Worm (Caenorhabditis elegans) whole organism, mixed stage, embryonic: Measurements from ENCODE around the gene phf-15.

Source experiments
- M03D4.4 ChIP-seq: sonication (generic microtip); optimal IDR thresholded peaks from 2 replicates; lab custom pipeline; 2017; ENCODE audit warnings: mild to moderate bottlenecking, missing genetic modification characterization, missing compliant biosample characterization
- bed-3 ChIP-seq: fragments of 200-800 bp; sonication (Bioruptor generic); optimal IDR thresholded peaks from 3 replicates; lab custom pipeline; 2018; ENCODE audit warnings: mild to moderate bottlenecking, missing genetic modification characterization, moderate library complexity, missing compliant biosample characterization
- blmp-1 ChIP-seq: fragments of 150-350 bp; optimal IDR thresholded peaks from 2 replicates; lab custom pipeline; 2014; ENCODE audit warnings: missing biosample characterization, missing genetic modification characterization
- ceh-39 ChIP-seq: fragments of 150-350 bp; optimal IDR thresholded peaks from 2 replicates; lab custom pipeline; 2014; ENCODE audit warnings: missing biosample characterization, missing genetic modification characterization
- ceh-43 ChIP-seq: fragments of 200-800 bp; sonication (Bioruptor generic); optimal IDR thresholded peaks from 2 replicates; lab custom pipeline; 2018; ENCODE audit warnings: mild to moderate bottlenecking, missing genetic modification characterization, moderate library complexity, missing compliant biosample characterization
- ceh-83 ChIP-seq: fragments of 200-800 bp; sonication (Bioruptor generic); optimal IDR thresholded peaks from 2 replicates; lab custom pipeline; 2018; ENCODE audit warnings: mild to moderate bottlenecking, missing genetic modification characterization, missing compliant biosample characterization
- ces-1 ChIP-seq: fragments of 150-350 bp; optimal IDR thresholded peaks from 2 replicates; lab custom pipeline; 2014; ENCODE audit warnings: missing biosample characterization, missing genetic modification reagents, missing genetic modification characterization
- cnd-1 ChIP-seq: fragments of 200-800 bp; sonication (Bioruptor generic); optimal IDR thresholded peaks from 2 replicates; lab custom pipeline; 2018; ENCODE audit warnings: mild to moderate bottlenecking, missing genetic modification characterization, missing compliant biosample characterization
- drap-1 ChIP-seq: fragments of 200-800 bp; sonication (Bioruptor generic); optimal IDR thresholded peaks from 3 replicates; lab custom pipeline; 2018; ENCODE audit warnings: mild to moderate bottlenecking, missing genetic modification characterization, missing compliant biosample characterization
- elt-1 ChIP-seq: sonication (generic microtip); optimal IDR thresholded peaks from 2 replicates; lab custom pipeline; 2017; ENCODE audit warnings: missing genetic modification characterization, mild to moderate bottlenecking, missing compliant biosample characterization, antibody characterized with exemption, moderate library complexity, borderline replicate concordance; ENCODE audit not compliant: insufficient read depth
- elt-3 ChIP-seq: fragments of 150-350 bp; optimal IDR thresholded peaks from 2 replicates; lab custom pipeline; 2014; ENCODE audit warnings: missing biosample characterization, missing genetic modification characterization
- flh-1 ChIP-seq: fragments of 200-800 bp; sonication (Bioruptor generic); optimal IDR thresholded peaks from 2 replicates; lab custom pipeline; 2018; ENCODE audit warnings: mild to moderate bottlenecking, missing genetic modification characterization, moderate library complexity, missing compliant biosample characterization
- ham-2 ChIP-seq: fragments of 200-800 bp; sonication (Bioruptor generic); optimal IDR thresholded peaks from 2 replicates; lab custom pipeline; 2018; ENCODE audit warnings: mild to moderate bottlenecking, missing genetic modification characterization, missing compliant biosample characterization
- hlh-1 ChIP-seq: fragments of 150-350 bp; optimal IDR thresholded peaks from 2 replicates; lab custom pipeline; 2014; ENCODE audit warnings: missing biosample characterization, missing genetic modification reagents, missing genetic modification characterization
- lin-32 ChIP-seq: fragments of 200-800 bp; sonication (Bioruptor generic); optimal IDR thresholded peaks from 2 replicates; lab custom pipeline; 2018; ENCODE audit warnings: mild to moderate bottlenecking, missing genetic modification characterization, missing compliant biosample characterization
- lsy-2 ChIP-seq: fragments of 150-350 bp; optimal IDR thresholded peaks from 2 replicates; lab custom pipeline; 2014; ENCODE audit warnings: missing biosample characterization, missing genetic modification characterization
- mab-5 ChIP-seq: fragments of 150-350 bp; optimal IDR thresholded peaks from 2 replicates; lab custom pipeline; 2014; ENCODE audit warnings: missing biosample characterization, missing genetic modification characterization
- mep-1 ChIP-seq: fragments of 150-350 bp; optimal IDR thresholded peaks from 2 replicates; lab custom pipeline; 2017; ENCODE audit warnings: missing biosample characterization, missing genetic modification reagents, missing genetic modification characterization, inconsistent platforms
- mls-2 ChIP-seq: sonication (generic microtip); optimal IDR thresholded peaks from 2 replicates; lab custom pipeline; 2016; ENCODE audit warnings: mild to moderate bottlenecking, missing genetic modification characterization, moderate library complexity, missing compliant biosample characterization
- nhr-12 ChIP-seq: fragments of 150-350 bp; optimal IDR thresholded peaks from 2 replicates; lab custom pipeline; 2014; ENCODE audit warnings: missing biosample characterization, missing genetic modification characterization
- nhr-2 ChIP-seq: fragments of 150-350 bp; optimal IDR thresholded peaks from 2 replicates; lab custom pipeline; 2014; ENCODE audit warnings: missing biosample characterization, missing genetic modification characterization
- nhr-237 ChIP-seq: fragments of 150-350 bp; optimal IDR thresholded peaks from 2 replicates; lab custom pipeline; 2014; ENCODE audit warnings: missing biosample characterization, missing genetic modification characterization
- nhr-76 ChIP-seq: sonication (generic microtip); optimal IDR thresholded peaks from 2 replicates; lab custom pipeline; 2017; ENCODE audit warnings: missing biosample characterization, missing genetic modification characterization
- pha-4 ChIP-seq: fragments of 150-350 bp; optimal IDR thresholded peaks from 2 replicates; lab custom pipeline; 2018; ENCODE audit warnings: missing biosample characterization, missing genetic modification reagents, missing genetic modification characterization
- sem-2 ChIP-seq: fragments of 200-800 bp; sonication (Bioruptor generic); optimal IDR thresholded peaks from 2 replicates; lab custom pipeline; 2018; ENCODE audit warnings: mild to moderate bottlenecking, missing genetic modification characterization, missing compliant biosample characterization
- snpc-4 ChIP-seq: fragments of 150-350 bp; optimal IDR thresholded peaks from 2 replicates; lab custom pipeline; 2014; ENCODE audit warnings: missing biosample characterization, missing genetic modification characterization
- sptf-1 ChIP-seq: sonication (generic microtip); optimal IDR thresholded peaks from 2 replicates; lab custom pipeline; 2017; ENCODE audit warnings: mild to moderate bottlenecking, missing genetic modification characterization, moderate library complexity, missing compliant biosample characterization
- tbx-8 ChIP-seq: fragments of 200-800 bp; sonication (Bioruptor generic); optimal IDR thresholded peaks from 2 replicates; lab custom pipeline; 2018; ENCODE audit warnings: mild to moderate bottlenecking, missing genetic modification characterization, moderate library complexity, missing compliant biosample characterization
- unc-120 ChIP-seq: sonication (generic microtip); optimal IDR thresholded peaks from 2 replicates; lab custom pipeline; 2017; ENCODE audit warnings: missing genetic modification characterization, missing compliant biosample characterization; ENCODE audit not compliant: poor library complexity, severe bottlenecking
- unc-39 ChIP-seq: fragments of 150-350 bp; optimal IDR thresholded peaks from 2 replicates; lab custom pipeline; 2014; ENCODE audit warnings: missing biosample characterization, missing genetic modification characterization
- unc-62 ChIP-seq: fragments of 150-350 bp; optimal IDR thresholded peaks from 2 replicates; lab custom pipeline; 2014; ENCODE audit warnings: missing biosample characterization, missing genetic modification reagents, missing genetic modification characterization
- zip-8 ChIP-seq: fragments of 150-350 bp; optimal IDR thresholded peaks from 2 replicates; lab custom pipeline; 2014; ENCODE audit warnings: missing biosample characterization, missing genetic modification characterization
- ztf-11 ChIP-seq: fragments of 150-350 bp; optimal IDR thresholded peaks from 2 replicates; lab custom pipeline; 2014; ENCODE audit warnings: missing biosample characterization, missing genetic modification characterization

phf-15 gene

ce11 chrIII:3297151-3297550 lies 25.5 kb upstream of the phf-15 start, which contains the start of gene Y53G8AR.5:
TSS of gene Y53G8AR.5 (plus strand) at chrIII:3297451.
- TF ChIP-seq M03D4.4 (tag; lab: Kevin White, UChicago) (no peak), sem-2 (GFP tag; lab: Kevin White, UChicago) (no peak), pha-4 (tag; lab: Kevin White, UChicago) (no peak), tbx-8 (GFP tag; lab: Kevin White, UChicago) (no peak), mep-1 (tag; lab: Kevin White, UChicago) (no peak), ceh-39 (tag; lab: Kevin White, UChicago) (no peak), ceh-83 (GFP tag; lab: Kevin White, UChicago) (no peak), zip-8 (tag; lab: Kevin White, UChicago) (no peak), elt-1 (no peak), mab-5 (no peak), bed-3 (GFP tag; lab: Kevin White, UChicago) (no peak), lsy-2 (tag; lab: Kevin White, UChicago) (no peak), unc-62 (GFP tag; lab: Kevin White, UChicago) (no peak), sptf-1 (tag; lab: Kevin White, UChicago) (no peak)

ce11 chrIII:3304554-3304953 lies 18.1 kb upstream of the phf-15 start:
- peak; percentile 45 for TF ChIP-seq unc-62 (GFP tag; lab: Kevin White, UChicago)
- TF ChIP-seq tbx-8 (GFP tag; lab: Kevin White, UChicago), result peak; percentile 22
- peak; percentile 56 for TF ChIP-seq unc-120
- TF ChIP-seq M03D4.4 (tag; lab: Kevin White, UChicago), result no peak
- no peak for TF ChIP-seq snpc-4 (tag; lab: Kevin White, UChicago)

ce11 chrIII:3306322-3306721 lies 16.3 kb upstream of the phf-15 start:
- no peak for TF ChIP-seq sptf-1 (tag; lab: Kevin White, UChicago)
- no peak for TF ChIP-seq ztf-11 (tag; lab: Kevin White, UChicago)
- TF ChIP-seq tbx-8 (GFP tag; lab: Kevin White, UChicago), result no peak
- no peak for TF ChIP-seq snpc-4 (tag; lab: Kevin White, UChicago)
- TF ChIP-seq drap-1 (GFP tag; lab: Kevin White, UChicago), result no peak
- no peak for TF ChIP-seq unc-39 (tag; lab: Kevin White, UChicago)

ce11 chrIII:3307379-3307778 lies 15.3 kb upstream of the phf-15 start:
- TF ChIP-seq lsy-2 (tag; lab: Kevin White, UChicago) (no peak), pha-4 (tag; lab: Kevin White, UChicago) (peak; percentile 76)
- TF ChIP-seq, all 35 proteins: peak for 1

- TF ChIP-seq nhr-237 (tag; lab: Kevin White, UChicago) (peak; percentile 2), nhr-12 (tag; lab: Kevin White, UChicago) (no peak)
- TF ChIP-seq, all 35 proteins: peak for 1
These were observed 13.7 kb upstream of the phf-15 start for ce11 chrIII:3308940-3309339.

ce11 chrIII:3309700-3310099 lies 13.0 kb upstream of the phf-15 start:
- TF ChIP-seq tbx-8 (GFP tag; lab: Kevin White, UChicago), result no peak
- no peak for TF ChIP-seq M03D4.4 (tag; lab: Kevin White, UChicago)
- TF ChIP-seq elt-3, result no peak
- TF ChIP-seq elt-1, result no peak
- no peak for TF ChIP-seq lin-32 (GFP tag; lab: Kevin White, UChicago)
- no peak for TF ChIP-seq sptf-1 (tag; lab: Kevin White, UChicago)
- no peak for TF ChIP-seq blmp-1
- TF ChIP-seq nhr-76 (tag; lab: Kevin White, UChicago), result no peak
- no peak for TF ChIP-seq ceh-43 (GFP tag; lab: Kevin White, UChicago)
- no peak for TF ChIP-seq nhr-2 (tag; lab: Kevin White, UChicago)
- TF ChIP-seq ham-2, result no peak
- no peak for TF ChIP-seq mls-2 (tag; lab: Kevin White, UChicago)
- TF ChIP-seq ces-1 (GFP tag; lab: Kevin White, UChicago), result no peak
- no peak for TF ChIP-seq flh-1 (GFP tag; lab: Kevin White, UChicago)
- no peak for TF ChIP-seq nhr-237 (tag; lab: Kevin White, UChicago)
- TF ChIP-seq ztf-11 (tag; lab: Kevin White, UChicago), result no peak
- TF ChIP-seq sem-2 (GFP tag; lab: Kevin White, UChicago), result no peak
- TF ChIP-seq lsy-2 (tag; lab: Kevin White, UChicago), result no peak
- TF ChIP-seq hlh-1 (tag; lab: Kevin White, UChicago), result no peak
- no peak for TF ChIP-seq cnd-1 (tag; lab: Kevin White, UChicago)
